Fruit fly (Drosophila melanogaster) whole organism, pupa: ENCODE results near the gene CG33124.

ENCODE experiments used
- CG10348 ChIP-seq: fragments of 200-800 bp; sonication (Bioruptor generic); IDR thresholded peaks from 2 replicates; pipeline ENCODE4 v1.3.6; 2022; ENCODE audit warnings: missing biosample characterization, missing genetic modification characterization
- CG12605 ChIP-seq: fragments of 200-800 bp; sonication (Bioruptor generic); IDR thresholded peaks from 2 replicates; pipeline ENCODE4 v1.3.6; 2022; ENCODE audit warnings: missing biosample characterization, missing genetic modification characterization
- CG13204 ChIP-seq: fragments of 200-800 bp; sonication (Bioruptor generic); optimal IDR thresholded peaks from 2 replicates; lab custom pipeline; 2018; ENCODE audit warnings: missing biosample characterization, mild to moderate bottlenecking, missing genetic modification characterization, moderate library complexity
- CG14655 ChIP-seq: fragments of 200-800 bp; sonication (Bioruptor generic); optimal IDR thresholded peaks from 3 replicates; lab custom pipeline; 2017; ENCODE audit warnings: mild to moderate bottlenecking, missing biosample characterization, missing genetic modification reagents, missing genetic modification characterization
- CG15710 ChIP-seq: fragments of 200-800 bp; sonication (Bioruptor generic); optimal IDR thresholded peaks from 2 replicates; lab custom pipeline; 2018; ENCODE audit warnings: missing biosample characterization, mild to moderate bottlenecking, missing genetic modification characterization, moderate library complexity
- CG17806 ChIP-seq: fragments of 200-800 bp; sonication (Bioruptor generic); optimal IDR thresholded peaks from 2 replicates; lab custom pipeline; 2018; ENCODE audit warnings: missing biosample characterization, mild to moderate bottlenecking, missing genetic modification characterization, moderate library complexity
- CG32121 ChIP-seq: fragments of 200-800 bp; sonication (Bioruptor generic); IDR thresholded peaks from 2 replicates; pipeline ENCODE4 v1.3.6; 2022; ENCODE audit warnings: missing biosample characterization, missing genetic modification characterization
- CG34367 ChIP-seq: fragments of 200-800 bp; sonication (Bioruptor generic); optimal IDR thresholded peaks from 2 replicates; lab custom pipeline; 2018; ENCODE audit warnings: missing biosample characterization, mild to moderate bottlenecking, missing genetic modification characterization
- CG4496 ChIP-seq: fragments of 200-800 bp; sonication (Bioruptor generic); IDR thresholded peaks from 3 replicates; pipeline ENCODE4 v1.3.6; 2022; ENCODE audit warnings: missing biosample characterization, missing genetic modification characterization
- CG8159 ChIP-seq: fragments of 200-800 bp; sonication (Bioruptor generic); optimal IDR thresholded peaks from 3 replicates; lab custom pipeline; 2018; ENCODE audit warnings: missing biosample characterization, mild to moderate bottlenecking, missing genetic modification characterization, moderate library complexity
- CG8301 ChIP-seq: fragments of 200-800 bp; sonication (Bioruptor generic); optimal IDR thresholded peaks from 2 replicates; lab custom pipeline; 2018; ENCODE audit warnings: missing biosample characterization, mild to moderate bottlenecking, missing genetic modification characterization
- CG9948 ChIP-seq: fragments of 200-800 bp; sonication (Bioruptor generic); optimal IDR thresholded peaks from 2 replicates; lab custom pipeline; 2018; ENCODE audit warnings: missing biosample characterization, mild to moderate bottlenecking, missing genetic modification characterization, moderate library complexity
- D1 ChIP-seq: fragments of 200-800 bp; sonication (Bioruptor generic); optimal IDR thresholded peaks from 2 replicates; lab custom pipeline; 2018; ENCODE audit warnings: missing biosample characterization, mild to moderate bottlenecking, missing genetic modification characterization, moderate library complexity
- EcR ChIP-seq: fragments of 200-800 bp; sonication (Bioruptor generic); optimal IDR thresholded peaks from 3 replicates; lab custom pipeline; 2019; ENCODE audit warnings: missing biosample characterization, missing genetic modification characterization, mild to moderate bottlenecking, moderate library complexity, missing genetic modification reagents
- Ets98B ChIP-seq: fragments of 200-800 bp; sonication (Bioruptor generic); IDR thresholded peaks from 2 replicates; pipeline ENCODE4 v1.3.6; 2022; ENCODE audit warnings: missing biosample characterization, missing genetic modification characterization
- Pif1A ChIP-seq: fragments of 200-800 bp; sonication (Bioruptor generic); optimal IDR thresholded peaks from 3 replicates; lab custom pipeline; 2016; ENCODE audit warnings: missing biosample characterization, missing genetic modification characterization
- Pif1B ChIP-seq: fragments of 200-800 bp; sonication (Bioruptor generic); optimal IDR thresholded peaks from 3 replicates; lab custom pipeline; 2016; ENCODE audit warnings: missing biosample characterization, missing genetic modification characterization
- Snoo ChIP-seq: fragments of 200-800 bp; sonication (Bioruptor generic); optimal IDR thresholded peaks from 3 replicates; lab custom pipeline; 2017; ENCODE audit warnings: missing biosample characterization, mild to moderate bottlenecking, missing genetic modification characterization, inconsistent platforms
- fd96Ca ChIP-seq: fragments of 200-800 bp; sonication (Bioruptor generic); IDR thresholded peaks from 3 replicates; pipeline ENCODE4 v1.3.6; 2022; ENCODE audit warnings: missing biosample characterization, missing genetic modification characterization
- gl ChIP-seq: fragments of 200-800 bp; sonication (Bioruptor generic); optimal IDR thresholded peaks from 2 replicates; lab custom pipeline; 2018; ENCODE audit warnings: missing biosample characterization, mild to moderate bottlenecking, missing genetic modification characterization
- rn ChIP-seq: fragments of 200-800 bp; sonication (Bioruptor generic); IDR thresholded peaks from 2 replicates; pipeline ENCODE4 v1.3.6; 2022; ENCODE audit warnings: missing biosample characterization, missing genetic modification characterization

CG33124 gene

dm6 chr2L:2206066-2206465, 2.8 kb downstream of the CG33124 start, which contains the start of gene CG31668:
Gene CG31668, minus strand, starts transcription at chr2L:2206166.
- TF ChIP-seq CG9948, result no peak
- no peak for TF ChIP-seq gl (tag; lab: Kevin White, UChicago)
- TF ChIP-seq CG8159 (tag; lab: Kevin White, UChicago), result no peak
- no peak for TF ChIP-seq CG10348 (GFP tag; lab: Robert Waterston, UW)
- no peak for TF ChIP-seq CG13204 (GFP tag; lab: Kevin White, UChicago)
- TF ChIP-seq CG8301 (tag; lab: Kevin White, UChicago), result no peak
- TF ChIP-seq Ets98B (GFP tag; lab: Robert Waterston, UW), result no peak
- no peak for TF ChIP-seq CG15710
- no peak for TF ChIP-seq CG17806
- no peak for TF ChIP-seq Snoo
- TF ChIP-seq EcR (GFP tag; lab: Kevin White, UChicago), result no peak
- no peak for TF ChIP-seq CG32121
- TF ChIP-seq rn (GFP tag; lab: Robert Waterston, UW), result no peak
- TF ChIP-seq CG14655 (GFP tag; lab: Kevin White, UChicago), result no peak
- TF ChIP-seq Pif1B, result no peak

DNA sequence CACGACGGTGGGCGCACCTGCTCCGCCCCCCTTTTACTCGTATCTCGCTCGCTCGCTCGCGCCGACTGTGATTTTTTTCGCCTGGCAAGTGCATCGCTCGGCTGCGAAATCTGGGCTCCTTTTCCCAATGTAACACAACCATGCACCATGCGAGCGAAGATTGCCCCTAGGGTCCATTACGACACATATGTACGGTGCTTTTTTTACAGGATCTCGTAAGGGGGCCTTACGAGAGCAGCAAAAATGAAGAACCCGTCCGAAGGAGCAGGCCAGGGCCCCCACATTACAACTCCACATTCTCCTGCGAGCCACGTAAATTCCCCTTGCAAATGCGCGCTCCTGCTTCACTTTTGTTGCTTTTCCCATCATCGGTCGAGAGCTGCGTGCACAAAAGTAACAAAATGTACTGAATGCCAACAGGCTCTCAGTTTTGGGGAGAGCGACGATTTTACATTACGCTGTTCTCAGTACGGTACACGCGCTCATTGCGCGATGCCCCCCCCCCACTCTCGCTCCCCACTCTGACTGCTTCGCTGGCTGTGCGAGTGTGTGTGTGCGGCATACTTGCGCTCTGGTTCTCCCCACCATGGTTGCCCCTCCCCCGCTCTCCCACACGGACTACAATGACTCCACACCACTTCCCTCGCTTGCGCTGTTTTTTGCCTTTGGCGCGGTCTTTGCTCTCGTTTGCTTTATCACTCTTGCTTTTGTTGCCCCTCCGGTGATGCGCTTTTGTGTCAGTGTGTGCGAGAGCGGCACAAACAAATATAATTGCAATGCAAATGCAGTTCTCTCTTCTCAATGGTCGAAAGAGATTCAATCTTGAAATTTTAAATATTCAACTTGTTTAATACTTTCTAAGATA, 5.8 kb downstream of the CG33124 start:
- TF ChIP-seq CG17806, result no peak
- TF ChIP-seq gl (tag; lab: Kevin White, UChicago), result peak; percentile 32
- TF ChIP-seq CG34367 (tag; lab: Kevin White, UChicago), result no peak
- peak; percentile 49 for TF ChIP-seq Pif1B
- peak; percentile 31 for TF ChIP-seq Snoo
- peak; percentile 100 for TF ChIP-seq EcR (GFP tag; lab: Kevin White, UChicago)
- TF ChIP-seq rn (GFP tag; lab: Robert Waterston, UW), result peak; percentile 57; the same call in 1 of the 2 replicates
- peak; percentile 50 for TF ChIP-seq CG8159 (tag; lab: Kevin White, UChicago)
- 0 out of 2 replicates have a peak, but pooled peaks have one; percentile 6 for TF ChIP-seq CG10348 (GFP tag; lab: Robert Waterston, UW)
- TF ChIP-seq CG13204 (GFP tag; lab: Kevin White, UChicago), result peak; percentile 96
- TF ChIP-seq CG12605, result peak; percentile 29; the same call in 1 of the 2 replicates
- peak; percentile 86 for TF ChIP-seq CG32121
- TF ChIP-seq CG9948, result no peak
- peak; percentile 64 for TF ChIP-seq CG14655 (GFP tag; lab: Kevin White, UChicago)
- TF ChIP-seq Ets98B (GFP tag; lab: Robert Waterston, UW), result peak; percentile 88
- TF ChIP-seq Pif1A, result peak; percentile 30
- peak; percentile 85 for TF ChIP-seq CG4496 (GFP tag; lab: Robert Waterston, UW)
- TF ChIP-seq CG15710, result no peak
- TF ChIP-seq fd96Ca (GFP tag; lab: Robert Waterston, UW), result peak; percentile 81; the same call in 2 of the 3 replicates
- peak; percentile 56 for TF ChIP-seq CG8301 (tag; lab: Kevin White, UChicago)
- TF ChIP-seq D1 (tag; lab: Kevin White, UChicago), result no peak

DNA sequence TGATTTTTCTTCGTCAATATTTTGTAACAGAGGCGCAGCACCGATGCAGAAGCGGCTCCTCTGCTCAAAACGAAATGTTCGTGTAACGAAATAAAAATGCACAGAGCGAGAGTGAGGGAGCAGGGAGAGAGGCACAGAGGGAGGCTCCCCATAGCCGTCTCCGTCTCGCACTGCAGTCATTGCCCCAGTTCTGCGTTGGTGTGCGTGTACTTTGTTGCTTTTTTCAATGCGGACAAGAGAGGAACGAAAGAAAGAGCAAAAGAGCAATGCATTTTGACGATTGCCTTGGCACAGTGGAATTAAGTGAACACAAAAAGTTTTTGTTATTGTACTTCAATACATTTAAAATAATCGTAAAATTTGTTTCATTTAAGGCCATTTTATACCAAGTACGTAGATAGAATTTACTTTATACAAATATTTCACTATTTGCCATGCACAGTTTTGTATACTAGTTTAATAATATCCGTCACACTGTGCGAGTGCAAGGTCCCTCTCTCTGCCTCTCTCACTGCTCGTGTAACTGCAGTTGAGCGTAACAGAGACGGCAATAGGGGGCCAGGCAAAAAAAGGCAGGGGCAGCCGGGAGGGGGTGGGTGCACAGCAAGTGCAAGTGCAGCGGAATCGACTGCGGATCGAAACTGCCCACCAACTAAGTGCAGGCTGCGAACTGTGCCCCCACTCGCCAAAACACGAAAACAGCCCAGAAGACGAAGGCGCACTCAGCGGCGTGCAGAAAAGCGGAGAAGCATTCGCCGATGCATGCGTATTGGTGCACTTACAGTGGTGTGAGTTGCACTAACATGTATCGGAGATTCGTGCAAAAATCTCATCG, 6.7 kb downstream of the CG33124 start:
- peak; percentile 99 for TF ChIP-seq fd96Ca (GFP tag; lab: Robert Waterston, UW)
- peak; percentile 99 for TF ChIP-seq gl (tag; lab: Kevin White, UChicago)
- TF ChIP-seq CG13204 (GFP tag; lab: Kevin White, UChicago), result peak; percentile 98
- peak; percentile 99 for TF ChIP-seq rn (GFP tag; lab: Robert Waterston, UW)
- TF ChIP-seq CG14655 (GFP tag; lab: Kevin White, UChicago), result peak; percentile 100
- peak; percentile 97 for TF ChIP-seq CG10348 (GFP tag; lab: Robert Waterston, UW)
- TF ChIP-seq Pif1B, result peak; percentile 100
- TF ChIP-seq Snoo, result peak; percentile 100
- TF ChIP-seq CG4496 (GFP tag; lab: Robert Waterston, UW), result peak; percentile 100
- peak; percentile 100 for TF ChIP-seq CG15710
- peak; percentile 100 for TF ChIP-seq CG34367 (tag; lab: Kevin White, UChicago)
- TF ChIP-seq CG17806, result peak; percentile 100
- peak; percentile 100 for TF ChIP-seq CG32121
- peak; percentile 99 for TF ChIP-seq EcR (GFP tag; lab: Kevin White, UChicago)
- TF ChIP-seq D1 (tag; lab: Kevin White, UChicago), result peak; percentile 99
- peak; percentile 100 for TF ChIP-seq CG9948
- TF ChIP-seq CG8159 (tag; lab: Kevin White, UChicago), result peak; percentile 100
- TF ChIP-seq Ets98B (GFP tag; lab: Robert Waterston, UW), result peak; percentile 100
- TF ChIP-seq CG8301 (tag; lab: Kevin White, UChicago), result peak; percentile 100
- peak; percentile 100 for TF ChIP-seq Pif1A
- peak; percentile 100 for TF ChIP-seq CG12605

- TF ChIP-seq CG14655 (GFP tag; lab: Kevin White, UChicago) (peak; percentile 98), CG17806 (peak; percentile 90), D1 (tag; lab: Kevin White, UChicago) (peak; percentile 77), CG32121 (peak; percentile 90), CG10348 (GFP tag; lab: Robert Waterston, UW) (peak; percentile 39; the same call in 1 of the 2 replicates), Pif1A (peak; percentile 91), gl (tag; lab: Kevin White, UChicago) (peak; percentile 62), CG9948 (peak; percentile 93), CG15710 (peak; percentile 88), Snoo (peak; percentile 75), Ets98B (GFP tag; lab: Robert Waterston, UW) (peak; percentile 84), CG8301 (tag; lab: Kevin White, UChicago) (peak; percentile 95), CG13204 (GFP tag; lab: Kevin White, UChicago) (peak; percentile 11), CG8159 (tag; lab: Kevin White, UChicago) (peak; percentile 90), fd96Ca (GFP tag; lab: Robert Waterston, UW) (peak; percentile 89), CG34367 (tag; lab: Kevin White, UChicago) (peak; percentile 82), rn (GFP tag; lab: Robert Waterston, UW) (peak; percentile 67; the same call in 1 of the 2 replicates), CG4496 (GFP tag; lab: Robert Waterston, UW) (peak; percentile 93), EcR (GFP tag; lab: Kevin White, UChicago) (no peak), Pif1B (peak; percentile 86), CG12605 (peak; percentile 70; the same call in 1 of the 2 replicates)
- TF ChIP-seq, all 21 proteins: peak for 20
Observed at dm6 chr2L:2201107-2201561, 7.8 kb downstream of the CG33124 start.
